Fruit fly (Drosophila melanogaster) S2 (cell line): ENCODE results near the gene Nubp2.

Experiments
- CG8478 ChIP-seq: fragments of >200 bp; optimal IDR thresholded peaks from 2 replicates; lab custom pipeline; 2018
- CTCF ChIP-seq, 2 experiments: fragments of >200 bp; optimal IDR thresholded peaks; 2 replicates each; lab custom pipeline; 2018

Gene Nubp2

DNA sequence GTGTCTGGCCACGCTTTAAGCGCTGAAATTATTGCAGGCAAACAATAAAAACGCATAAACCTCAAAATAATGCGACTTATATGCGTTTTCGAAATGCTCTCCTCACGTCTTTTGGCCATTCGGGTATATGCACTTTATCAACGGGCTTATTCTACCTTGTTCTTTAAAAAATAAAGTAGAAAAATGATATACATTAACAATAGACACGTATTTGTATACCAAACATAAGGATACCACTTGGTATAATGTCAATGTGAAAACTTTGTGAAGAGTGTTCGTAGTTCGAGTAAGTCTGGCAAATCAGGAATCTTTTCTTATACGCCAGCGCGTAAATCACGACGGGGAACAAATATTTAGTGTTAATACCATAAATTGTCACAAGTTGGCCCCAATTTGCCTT, 30.0 kb downstream of the Nubp2 start:
- TF ChIP-seq CG8478 (lab: Kevin White, UChicago) (no peak), CTCF (optimal IDR thresholded peaks at IDR 0.05; lab: Kevin White, UChicago) (no peak)

- TF ChIP-seq CTCF (optimal IDR thresholded peaks at IDR 0.05; lab: Kevin White, UChicago): no peak
- no peak for TF ChIP-seq CG8478 (lab: Kevin White, UChicago)
Measured at dm6 chr3L:20557065-20557464, 30.7 kb downstream of the Nubp2 start.

DNA sequence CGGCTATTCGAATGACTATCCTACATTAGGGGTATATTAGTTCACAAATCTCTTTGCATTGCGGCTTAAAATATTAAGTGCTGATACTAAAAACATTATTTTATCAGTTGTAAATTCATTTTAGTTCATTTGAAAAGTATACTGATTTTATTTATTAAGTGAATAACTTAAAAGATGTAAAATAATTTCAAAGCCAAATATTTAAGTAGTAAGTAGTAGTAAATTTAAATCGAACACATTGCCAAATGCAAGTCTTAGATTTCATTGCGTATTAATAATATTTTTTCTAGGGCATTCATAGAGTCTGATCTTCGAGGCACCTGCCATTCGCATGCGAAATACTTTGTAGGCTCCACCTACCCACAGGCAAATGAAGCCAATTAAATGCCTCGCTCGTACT, 36.3 kb downstream of the Nubp2 start:
- TF ChIP-seq CTCF (optimal IDR thresholded peaks at IDR 0.05; lab: Kevin White, UChicago) (no peak), CG8478 (lab: Kevin White, UChicago) (no peak)

- TF ChIP-seq CTCF (optimal IDR thresholded peaks at IDR 0.05; lab: Kevin White, UChicago) (no peak), CG8478 (lab: Kevin White, UChicago) (no peak)
Measured at dm6 chr3L:20563767-20564166, 37.4 kb downstream of the Nubp2 start.

DNA sequence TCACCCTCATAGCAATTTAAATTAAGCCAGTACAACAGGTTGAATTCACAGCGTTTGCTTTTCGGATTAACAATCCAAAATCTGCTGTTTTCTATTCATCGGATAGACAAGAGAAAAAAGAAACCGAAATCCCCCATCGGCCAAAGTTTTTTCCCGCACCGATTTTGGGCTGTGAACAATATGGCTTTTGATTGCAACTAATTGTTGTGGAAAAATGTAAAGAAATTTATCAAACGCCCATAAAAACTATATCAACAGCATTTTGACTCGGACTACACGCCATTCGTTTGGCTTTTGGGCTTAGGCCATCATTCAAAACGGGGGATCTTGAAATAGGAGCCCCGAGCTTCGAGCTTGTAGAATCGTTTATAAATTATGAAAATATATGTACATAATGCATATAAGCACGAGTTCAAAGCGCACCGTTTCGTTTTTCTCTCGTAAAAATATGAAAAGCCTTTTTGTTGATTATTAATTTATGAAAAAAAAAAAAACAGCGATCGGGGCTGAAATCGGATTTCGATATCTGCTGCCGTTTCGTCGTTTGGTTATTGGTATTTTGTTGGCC, 39.3 kb downstream of the Nubp2 start:
- TF ChIP-seq CTCF (optimal IDR thresholded peaks at IDR 0.05; lab: Kevin White, UChicago): no peak
- no peak for TF ChIP-seq CG8478 (lab: Kevin White, UChicago)

dm6 chr3L:20570134-20570533, 43.8 kb downstream of the Nubp2 start:
- TF ChIP-seq CG8478 (lab: Kevin White, UChicago) (no peak), CTCF (optimal IDR thresholded peaks at IDR 0.05; lab: Kevin White, UChicago) (no peak)

- no peak for TF ChIP-seq CG8478 (lab: Kevin White, UChicago)
- no peak for TF ChIP-seq CTCF (optimal IDR thresholded peaks at IDR 0.05; lab: Kevin White, UChicago)
Measured at dm6 chr3L:20576504-20576903, 50.1 kb downstream of the Nubp2 start.
